Worm (Caenorhabditis elegans) whole organism, L2 larva: ENCODE results near the gene ZC266.1.

Experiments
- C34F6.9 ChIP-seq: fragments of 150-350 bp; optimal IDR thresholded peaks from 2 replicates; lab custom pipeline; 2014; ENCODE audit warnings: missing biosample characterization, missing genetic modification characterization
- F13H6.1 ChIP-seq: sonication (generic microtip); optimal IDR thresholded peaks from 2 replicates; lab custom pipeline; 2016; ENCODE audit warnings: missing genetic modification characterization, missing compliant biosample characterization
- R02D3.7 ChIP-seq: fragments of 150-350 bp; optimal IDR thresholded peaks from 2 replicates; lab custom pipeline; 2014; ENCODE audit warnings: missing biosample characterization, missing genetic modification characterization
- Y55F3AM.14 ChIP-seq: fragments of 200-800 bp; sonication (Bioruptor generic); optimal IDR thresholded peaks from 2 replicates; lab custom pipeline; 2018; ENCODE audit warnings: mild to moderate bottlenecking, missing genetic modification characterization, missing compliant biosample characterization
- ZK546.5 ChIP-seq: sonication (generic microtip); optimal IDR thresholded peaks from 2 replicates; lab custom pipeline; 2017; ENCODE audit warnings: missing biosample characterization, missing genetic modification characterization
- alr-1 ChIP-seq: fragments of 150-350 bp; optimal IDR thresholded peaks from 2 replicates; lab custom pipeline; 2014; ENCODE audit warnings: missing biosample characterization, missing genetic modification characterization
- aly-2 ChIP-seq: fragments of 150-350 bp; optimal IDR thresholded peaks from 2 replicates; lab custom pipeline; 2014; ENCODE audit warnings: missing biosample characterization, missing genetic modification characterization
- blmp-1 ChIP-seq: sonication (generic microtip); optimal IDR thresholded peaks from 2 replicates; lab custom pipeline; 2017; ENCODE audit warnings: missing genetic modification characterization, mild to moderate bottlenecking, missing compliant biosample characterization, antibody characterized with exemption, moderate library complexity; ENCODE audit not compliant: insufficient read depth
- ceh-82 ChIP-seq: fragments of 150-350 bp; optimal IDR thresholded peaks from 2 replicates; lab custom pipeline; 2014; ENCODE audit warnings: missing biosample characterization, missing genetic modification characterization
- dmd-4 ChIP-seq: sonication (generic microtip); optimal IDR thresholded peaks from 2 replicates; lab custom pipeline; 2017; ENCODE audit warnings: missing biosample characterization, missing genetic modification characterization
- elt-1 ChIP-seq: fragments of 150-350 bp; optimal IDR thresholded peaks from 2 replicates; lab custom pipeline; 2014; ENCODE audit warnings: missing biosample characterization, missing genetic modification characterization
- elt-3 ChIP-seq: sonication (generic microtip); optimal IDR thresholded peaks from 2 replicates; lab custom pipeline; 2017; ENCODE audit warnings: missing biosample characterization, missing genetic modification characterization
- fos-1 ChIP-seq: fragments of 150-350 bp; optimal IDR thresholded peaks from 2 replicates; lab custom pipeline; 2014; ENCODE audit warnings: missing biosample characterization, missing genetic modification characterization
- gmeb-1 ChIP-seq: fragments of 150-350 bp; optimal IDR thresholded peaks from 2 replicates; lab custom pipeline; 2014; ENCODE audit warnings: missing biosample characterization, missing genetic modification characterization
- lin-11 ChIP-seq: fragments of 150-350 bp; sonication (generic microtip); optimal IDR thresholded peaks from 2 replicates; lab custom pipeline; 2014; ENCODE audit warnings: missing biosample characterization, missing genetic modification characterization, inconsistent platforms, mixed read lengths
- lin-39 ChIP-seq: fragments of 150-350 bp; optimal IDR thresholded peaks from 2 replicates; lab custom pipeline; 2014; ENCODE audit warnings: missing biosample characterization, missing genetic modification reagents, missing genetic modification characterization
- lsy-2 ChIP-seq, 2 experiments: fragments of 150-350 bp in 1 of 2; sonication (generic microtip) in 1 of 2; optimal IDR thresholded peaks; 2 replicates each; lab custom pipeline; 2014 to 2017; ENCODE audit warnings: missing biosample characterization in 2 of 2, missing genetic modification characterization in 2 of 2
- mab-5 ChIP-seq: fragments of 150-350 bp; optimal IDR thresholded peaks from 2 replicates; lab custom pipeline; 2014; ENCODE audit warnings: missing biosample characterization, missing genetic modification characterization
- mdl-1 ChIP-seq, 2 experiments: fragments of 150-350 bp in 1 of 2; sonication (generic microtip) in 1 of 2; optimal IDR thresholded peaks; 2 replicates each; lab custom pipeline; 2017; ENCODE audit warnings: missing biosample characterization in 2 of 2, missing genetic modification characterization in 2 of 2
- nhr-11 ChIP-seq: fragments of 150-350 bp; optimal IDR thresholded peaks from 2 replicates; lab custom pipeline; 2014; ENCODE audit warnings: missing biosample characterization, missing genetic modification characterization
- nhr-12 ChIP-seq: fragments of 150-350 bp; optimal IDR thresholded peaks from 2 replicates; lab custom pipeline; 2014; ENCODE audit warnings: missing biosample characterization, missing genetic modification characterization
- nhr-129 ChIP-seq: fragments of 150-350 bp; optimal IDR thresholded peaks from 2 replicates; lab custom pipeline; 2014; ENCODE audit warnings: missing biosample characterization, missing genetic modification characterization
- nhr-21 ChIP-seq: fragments of 150-350 bp; optimal IDR thresholded peaks from 2 replicates; lab custom pipeline; 2014; ENCODE audit warnings: missing biosample characterization, missing genetic modification characterization
- nhr-23 ChIP-seq: fragments of 150-350 bp; optimal IDR thresholded peaks from 2 replicates; lab custom pipeline; 2014; ENCODE audit warnings: missing biosample characterization, missing genetic modification reagents, missing genetic modification characterization
- nhr-237 ChIP-seq: fragments of 150-350 bp; optimal IDR thresholded peaks from 2 replicates; lab custom pipeline; 2014; ENCODE audit warnings: missing biosample characterization, missing genetic modification characterization
- nhr-25 ChIP-seq: fragments of 150-350 bp; sonication (generic microtip); optimal IDR thresholded peaks from 3 replicates; lab custom pipeline; 2014; ENCODE audit warnings: missing biosample characterization, missing genetic modification characterization
- sem-4 ChIP-seq: fragments of 150-350 bp; optimal IDR thresholded peaks from 2 replicates; lab custom pipeline; 2014; ENCODE audit warnings: missing biosample characterization, missing genetic modification reagents, missing genetic modification characterization
- skn-1 ChIP-seq: sonication (generic microtip); optimal IDR thresholded peaks from 2 replicates; lab custom pipeline; 2017; ENCODE audit warnings: missing biosample characterization, missing genetic modification characterization
- sma-9 ChIP-seq, 2 experiments: fragments of 150-350 bp in 1 of 2; sonication (generic microtip) in 1 of 2; optimal IDR thresholded peaks; 2 replicates each; lab custom pipeline; 2014 to 2016; ENCODE audit warnings: missing genetic modification characterization in 2 of 2, mild to moderate bottlenecking in 1 of 2, missing biosample characterization in 1 of 2, missing compliant biosample characterization in 1 of 2, missing genetic modification reagents in 1 of 2, moderate library complexity in 1 of 2
- snpc-4 ChIP-seq: fragments of 150-350 bp; optimal IDR thresholded peaks from 2 replicates; lab custom pipeline; 2014; ENCODE audit warnings: missing biosample characterization, missing genetic modification characterization
- unc-39 ChIP-seq: fragments of 150-350 bp; optimal IDR thresholded peaks from 2 replicates; lab custom pipeline; 2014; ENCODE audit warnings: missing biosample characterization, missing genetic modification characterization
- unc-62 ChIP-seq: fragments of 150-350 bp; optimal IDR thresholded peaks from 2 replicates; lab custom pipeline; 2014; ENCODE audit warnings: missing biosample characterization, missing genetic modification reagents, missing genetic modification characterization
- zag-1 ChIP-seq: fragments of 150-350 bp; optimal IDR thresholded peaks from 2 replicates; lab custom pipeline; 2014; ENCODE audit warnings: missing biosample characterization, missing genetic modification characterization
- ztf-1 ChIP-seq: fragments of 200-800 bp; sonication (Bioruptor generic); conservative IDR thresholded peaks from 2 replicates; pipeline ENCODE4 v1.3.6; 2022; ENCODE audit warnings: missing genetic modification characterization, missing compliant biosample characterization
- ztf-11 ChIP-seq: sonication (generic microtip); optimal IDR thresholded peaks from 2 replicates; lab custom pipeline; 2017; ENCODE audit warnings: missing biosample characterization, missing genetic modification characterization
- ztf-4 ChIP-seq: fragments of 150-350 bp; optimal IDR thresholded peaks from 2 replicates; lab custom pipeline; 2014; ENCODE audit warnings: missing biosample characterization, missing genetic modification characterization

Gene ZC266.1

ce11 chrV:4684137-4684536 is 16.0 kb downstream of the ZC266.1 start:
- no peak for TF ChIP-seq unc-62 (GFP tag; lab: Kevin White, UChicago)
- TF ChIP-seq aly-2 (tag; lab: Kevin White, UChicago), result no peak
- TF ChIP-seq zag-1 (tag; lab: Kevin White, UChicago), result no peak
- TF ChIP-seq elt-1 (tag; lab: Kevin White, UChicago), result no peak
- TF ChIP-seq ztf-11 (tag; lab: Kevin White, UChicago), result no peak
- TF ChIP-seq gmeb-1 (tag; lab: Kevin White, UChicago), result no peak

DNA sequence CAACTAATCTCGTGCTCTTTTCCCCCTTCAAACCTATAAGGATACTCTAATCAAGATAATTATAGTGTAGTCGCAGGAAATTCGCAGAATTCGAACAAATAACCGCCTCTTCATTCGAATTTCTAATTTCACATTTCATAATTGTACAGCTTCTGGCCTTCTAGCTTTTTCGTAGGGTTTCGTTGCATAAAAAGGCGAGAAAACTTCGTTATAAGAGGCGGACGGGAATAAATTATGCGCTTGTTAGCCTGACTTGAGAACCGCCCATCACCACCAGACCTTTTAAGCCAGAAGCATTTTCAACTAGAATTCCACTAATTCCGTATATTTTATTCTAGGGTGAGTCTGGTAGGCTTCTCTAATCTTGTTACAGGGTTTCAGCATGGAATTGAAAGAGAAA is 18.4 kb downstream of the ZC266.1 start, which contains the start of gene K03B4.4:
Gene K03B4.4, plus strand, starts transcription at position 301 of the 400 bp plus-strand sequence.
- TF ChIP-seq sma-9 (GFP tag; optimal IDR thresholded peaks at IDR 0.05; lab: Kevin White, UChicago) (no peak), sma-9 (tag; optimal IDR thresholded peaks at IDR 0.05; lab: Kevin White, UChicago) (no peak), nhr-11 (no peak), ceh-82 (tag; lab: Kevin White, UChicago) (no peak), nhr-12 (tag; lab: Kevin White, UChicago) (no peak), skn-1 (tag; lab: Kevin White, UChicago) (no peak), Y55F3AM.14 (no peak), ZK546.5 (tag; lab: Kevin White, UChicago) (no peak), mdl-1 (tag; optimal IDR thresholded peaks at IDR 0.05; lab: Kevin White, UChicago) (no peak), lin-39 (tag; lab: Kevin White, UChicago) (no peak), aly-2 (tag; lab: Kevin White, UChicago) (no peak), sem-4 (tag; lab: Kevin White, UChicago) (no peak), alr-1 (tag; lab: Kevin White, UChicago) (no peak), fos-1 (no peak), R02D3.7 (tag; lab: Kevin White, UChicago) (no peak), nhr-23 (no peak), lin-11 (tag; lab: Kevin White, UChicago) (no peak), blmp-1 (tag; lab: Kevin White, UChicago) (no peak), nhr-237 (no peak), elt-3 (tag; lab: Kevin White, UChicago) (no peak)

- TF ChIP-seq unc-39 (tag; lab: Kevin White, UChicago), result no peak
- no peak for TF ChIP-seq lsy-2 (tag; optimal IDR thresholded peaks at IDR 0.05; lab: Kevin White, UChicago)
- TF ChIP-seq mdl-1 (tag; optimal IDR thresholded peaks at IDR 0.05; lab: Kevin White, UChicago), result no peak
- TF ChIP-seq F13H6.1, result no peak
- TF ChIP-seq mab-5 (tag; lab: Kevin White, UChicago), result no peak
- TF ChIP-seq ztf-4, result no peak
- no peak for TF ChIP-seq nhr-12 (tag; lab: Kevin White, UChicago)
- no peak for TF ChIP-seq nhr-23
- TF ChIP-seq unc-62 (GFP tag; lab: Kevin White, UChicago), result no peak
- no peak for TF ChIP-seq nhr-25 (tag; lab: Kevin White, UChicago)
- TF ChIP-seq nhr-11, result no peak
- TF ChIP-seq nhr-129 (tag; lab: Kevin White, UChicago), result no peak
These were observed 23.3 kb downstream of the ZC266.1 start for ce11 chrV:4676812-4677211.

DNA sequence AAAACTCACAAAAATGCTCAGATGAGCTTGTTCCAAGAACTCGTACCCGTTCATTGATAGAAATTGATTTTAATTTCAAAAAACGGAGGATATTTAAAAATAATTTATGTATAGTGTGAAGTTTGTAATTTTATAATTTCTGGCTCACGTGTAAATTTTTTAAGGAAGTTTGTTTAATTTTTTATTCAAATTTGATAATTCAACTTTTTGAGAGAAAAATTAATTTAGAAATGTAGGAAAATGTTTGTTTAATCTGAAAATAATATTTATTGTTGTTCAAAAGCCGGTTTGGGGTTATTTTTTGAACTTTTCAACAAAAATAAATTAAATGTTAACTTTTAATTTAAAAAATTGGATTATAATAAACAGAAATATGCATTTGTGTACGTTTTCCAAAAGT is 24.0 kb downstream of the ZC266.1 start, which contains the start of gene K03B4.6:
Gene K03B4.6, minus strand, starts transcription at position 101 of the 400 bp plus-strand sequence.
- TF ChIP-seq nhr-12 (tag; lab: Kevin White, UChicago), result no peak
- TF ChIP-seq nhr-23, result no peak
- TF ChIP-seq ztf-1 (GFP tag; lab: Robert Waterston, UW), result no peak
- TF ChIP-seq C34F6.9, result no peak
- TF ChIP-seq fos-1, result no peak
- no peak for TF ChIP-seq elt-1 (tag; lab: Kevin White, UChicago)
- TF ChIP-seq dmd-4, result no peak
- TF ChIP-seq nhr-237, result no peak
- TF ChIP-seq nhr-25 (tag; lab: Kevin White, UChicago), result no peak
- TF ChIP-seq nhr-11, result no peak
- TF ChIP-seq gmeb-1 (tag; lab: Kevin White, UChicago), result no peak
- TF ChIP-seq elt-3 (tag; lab: Kevin White, UChicago), result no peak
- no peak for TF ChIP-seq snpc-4 (tag; lab: Kevin White, UChicago)
- TF ChIP-seq mab-5 (tag; lab: Kevin White, UChicago), result no peak
- TF ChIP-seq nhr-21 (tag; lab: Kevin White, UChicago), result no peak
